Worm (Caenorhabditis elegans): ENCODE data around the gene swsn-7.

- TF ChIP-seq ceh-48 (tag; optimal IDR thresholded peaks at IDR 0.05) = no peak
- no peak for TF ChIP-seq hlh-30 (tag; optimal IDR thresholded peaks at IDR 0.05; ENCODE audit: insufficient read depth)
- TF ChIP-seq ama-1 (optimal IDR thresholded peaks at IDR 0.05) = no peak
- TF ChIP-seq ceh-9 (tag; optimal IDR thresholded peaks at IDR 0.05) = no peak
- no peak for TF ChIP-seq lin-11 (tag; optimal IDR thresholded peaks at IDR 0.05)
- TF ChIP-seq pha-4 (tag; optimal IDR thresholded peaks at IDR 0.05) = no peak
- no peak for TF ChIP-seq fax-1 (tag; optimal IDR thresholded peaks at IDR 0.05)
- no peak for TF ChIP-seq nfya-1 (tag; optimal IDR thresholded peaks at IDR 0.05)
- TF ChIP-seq npax-4 (tag; optimal IDR thresholded peaks at IDR 0.05) = no peak
- no peak for TF ChIP-seq fkh-10 (GFP tag; optimal IDR thresholded peaks at IDR 0.05)
Observed at ce11 chrII:7986928-7987327, 40.6 kb downstream of the swsn-7 start.
